Worm (Caenorhabditis elegans): ENCODE results near the gene C02B4.3.

C02B4.3 gene

DNA sequence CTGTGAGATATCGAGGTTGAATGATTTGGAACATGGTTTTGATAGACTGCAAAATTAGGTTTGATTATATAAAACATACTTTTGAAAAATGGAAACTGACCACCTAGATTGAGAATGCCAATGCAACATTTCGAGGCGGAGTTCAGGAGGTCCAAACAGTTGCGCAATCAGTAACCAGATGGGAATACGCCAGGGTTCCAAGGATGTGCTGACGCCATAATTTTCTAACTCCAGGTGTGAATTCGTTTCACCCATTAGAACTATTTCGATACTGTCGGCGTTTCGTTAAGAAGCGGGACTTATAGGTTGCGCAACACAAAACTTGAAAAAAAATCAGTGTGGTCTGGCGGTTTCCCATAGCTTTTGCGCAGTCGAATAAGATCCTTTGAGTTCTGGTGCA is at the start of gene C02B4.3:
Gene C02B4.3, minus strand, starts transcription at position 34 of the 400 bp plus-strand sequence.
- TF ChIP-seq him-1 (tag; optimal IDR thresholded peaks at IDR 0.05) = no peak
- TF ChIP-seq W03F9.2 (tag; optimal IDR thresholded peaks at IDR 0.05) = no peak
- no peak for TF ChIP-seq dao-5 (tag; optimal IDR thresholded peaks at IDR 0.05)

- TF ChIP-seq dao-5 (tag; optimal IDR thresholded peaks at IDR 0.05) (no peak), him-1 (tag; optimal IDR thresholded peaks at IDR 0.05) (no peak), W03F9.2 (tag; optimal IDR thresholded peaks at IDR 0.05) (no peak)
These were observed 45.1 kb upstream of the C02B4.3 start, which contains the start of gene nhr-272 for ce11 chrX:12704721-12705120. TSS of gene nhr-272 (minus strand) at chrX:12704821.

- TF ChIP-seq dao-5 (tag; optimal IDR thresholded peaks at IDR 0.05) = no peak
- no peak for TF ChIP-seq W03F9.2 (tag; optimal IDR thresholded peaks at IDR 0.05)
- no peak for TF ChIP-seq him-1 (tag; optimal IDR thresholded peaks at IDR 0.05)
These were observed 43.1 kb upstream of the C02B4.3 start for ce11 chrX:12702713-12703112.

ce11 chrX:12701963-12702362 is 42.3 kb upstream of the C02B4.3 start, which contains the start of gene nhr-214:
TSS of gene nhr-214 (minus strand) at chrX:12702063.
- TF ChIP-seq W03F9.2 (tag; optimal IDR thresholded peaks at IDR 0.05) (no peak), him-1 (tag; optimal IDR thresholded peaks at IDR 0.05) (no peak), dao-5 (tag; optimal IDR thresholded peaks at IDR 0.05) (no peak)

DNA sequence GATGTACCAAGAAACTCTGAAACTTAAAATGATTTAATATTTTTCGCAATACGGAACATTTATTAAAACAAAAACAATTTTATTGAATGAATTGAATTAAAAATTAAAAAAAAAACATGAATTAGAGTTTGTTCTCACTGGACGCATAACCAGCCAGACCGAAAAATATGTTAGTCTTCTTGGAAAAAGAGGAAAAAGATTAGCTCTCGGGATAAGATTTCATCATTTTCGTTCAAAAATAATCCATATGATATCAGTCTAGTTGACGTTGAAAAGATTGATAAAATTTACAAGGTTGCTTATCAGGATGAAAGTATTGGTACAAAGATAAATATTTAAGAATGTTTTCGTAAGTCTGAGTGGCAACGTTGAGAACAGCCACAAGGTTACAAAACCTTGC is 40.8 kb upstream of the C02B4.3 start, which contains the start of gene nhr-26:
Gene nhr-26, minus strand, starts transcription at position 10 of the 400 bp plus-strand sequence.
- TF ChIP-seq dao-5 (tag; optimal IDR thresholded peaks at IDR 0.05) (no peak), him-1 (tag; optimal IDR thresholded peaks at IDR 0.05) (no peak), W03F9.2 (tag; optimal IDR thresholded peaks at IDR 0.05) (no peak)

DNA sequence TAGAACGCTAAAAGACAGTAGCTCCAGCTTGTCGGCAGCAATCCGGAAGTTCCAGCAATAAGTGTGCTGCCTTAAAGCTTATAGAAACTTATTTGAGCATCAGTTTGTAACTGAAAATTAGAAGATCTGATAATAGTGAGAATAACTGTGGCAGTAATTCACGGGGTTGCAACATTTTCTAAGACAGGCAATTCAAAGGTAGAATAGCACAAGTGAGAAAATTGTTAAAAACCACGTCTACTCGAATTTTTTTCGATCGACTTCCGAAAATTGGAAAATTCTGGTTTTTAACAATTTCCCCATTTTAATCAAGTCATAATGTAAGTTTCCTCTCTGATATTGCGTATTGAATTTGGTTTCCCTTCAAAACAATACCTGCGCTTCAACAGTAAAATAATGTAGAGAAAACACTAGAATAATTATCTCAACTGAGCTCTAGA is 33.5 kb upstream of the C02B4.3 start:
- TF ChIP-seq W03F9.2 (tag; optimal IDR thresholded peaks at IDR 0.05) (no peak), him-1 (tag; optimal IDR thresholded peaks at IDR 0.05) (peak; percentile 13)

DNA sequence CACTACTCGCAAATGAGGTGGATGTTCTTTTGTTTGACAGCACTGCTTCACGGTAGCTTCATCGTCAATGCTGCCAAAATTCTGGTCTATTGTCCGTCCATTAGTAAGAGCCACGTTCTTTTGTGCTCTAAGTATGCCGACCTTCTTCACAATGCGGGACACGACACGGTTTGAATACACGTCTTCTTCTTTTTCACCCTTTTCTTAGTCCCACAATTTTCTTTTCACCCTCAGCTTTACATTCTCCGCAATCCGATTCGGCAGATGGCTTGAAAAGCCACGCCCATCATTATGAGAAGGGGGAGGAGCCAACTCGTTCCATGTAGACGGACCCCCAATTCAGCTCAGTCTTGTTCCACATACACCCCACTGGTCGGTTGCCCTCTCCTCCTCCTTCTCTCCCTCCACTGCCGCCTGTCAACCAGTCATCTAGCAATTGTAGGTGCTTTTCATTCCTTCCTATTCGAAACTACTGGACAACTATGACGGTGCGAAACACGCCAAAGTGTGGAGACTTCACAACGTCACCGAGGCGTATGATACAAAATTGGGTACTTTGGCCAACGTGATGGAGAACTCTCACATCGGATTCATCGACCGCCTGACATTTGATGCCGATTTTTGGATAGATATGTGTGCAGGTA is 32.2 kb upstream of the C02B4.3 start:
- TF ChIP-seq W03F9.2 (tag; optimal IDR thresholded peaks at IDR 0.05) = no peak
- TF ChIP-seq dao-5 (tag; optimal IDR thresholded peaks at IDR 0.05) = no peak
- no peak for TF ChIP-seq him-1 (tag; optimal IDR thresholded peaks at IDR 0.05)

- no peak for TF ChIP-seq dao-5 (tag; optimal IDR thresholded peaks at IDR 0.05)
These were observed 31.7 kb upstream of the C02B4.3 start, which contains the start of gene ugt-50 for ce11 chrX:12691306-12691705. TSS of gene ugt-50 (plus strand) at chrX:12691573.

DNA sequence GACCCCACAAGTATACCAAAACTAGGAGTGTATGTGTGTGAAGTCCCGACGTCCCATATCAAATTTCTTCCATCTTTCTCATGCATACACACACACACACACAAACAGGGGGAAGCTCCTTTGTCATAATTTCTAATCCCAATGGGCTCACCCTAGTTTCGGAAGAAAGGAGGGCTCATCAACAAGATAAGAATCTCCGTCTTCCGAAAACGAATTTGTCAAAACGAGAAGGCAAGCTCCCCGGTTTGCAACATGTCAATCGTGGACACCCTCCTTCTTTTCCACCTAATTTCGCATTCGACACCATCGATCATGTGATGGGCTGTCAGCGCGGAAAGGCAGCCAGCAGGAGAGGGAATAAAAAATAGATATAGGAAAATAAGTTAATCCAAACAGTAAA is 30.7 kb upstream of the C02B4.3 start:
- no peak for TF ChIP-seq him-1 (tag; optimal IDR thresholded peaks at IDR 0.05)
- no peak for TF ChIP-seq W03F9.2 (tag; optimal IDR thresholded peaks at IDR 0.05)
- no peak for TF ChIP-seq dao-5 (tag; optimal IDR thresholded peaks at IDR 0.05)

DNA sequence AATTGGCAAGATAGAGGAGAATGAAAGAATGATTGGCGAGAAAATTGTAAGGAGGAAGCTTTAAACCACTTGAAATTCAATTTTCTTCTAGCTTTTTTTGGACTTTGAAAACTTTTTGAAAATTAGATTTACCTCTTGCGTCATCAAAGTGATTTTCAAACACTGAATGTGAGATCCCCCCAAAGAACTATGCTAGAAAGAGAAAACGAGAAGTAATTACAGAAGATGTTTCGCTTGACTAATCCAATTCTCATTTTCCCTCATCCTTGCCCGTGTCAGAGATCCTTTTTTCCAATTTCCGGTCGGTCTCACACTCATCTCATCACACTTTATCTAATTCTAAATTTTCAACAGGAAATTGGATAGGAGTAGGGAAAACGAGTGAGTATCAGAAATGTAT is 30.2 kb upstream of the C02B4.3 start:
- no peak for TF ChIP-seq dao-5 (tag; optimal IDR thresholded peaks at IDR 0.05)
- no peak for TF ChIP-seq him-1 (tag; optimal IDR thresholded peaks at IDR 0.05)
- no peak for TF ChIP-seq W03F9.2 (tag; optimal IDR thresholded peaks at IDR 0.05)

DNA sequence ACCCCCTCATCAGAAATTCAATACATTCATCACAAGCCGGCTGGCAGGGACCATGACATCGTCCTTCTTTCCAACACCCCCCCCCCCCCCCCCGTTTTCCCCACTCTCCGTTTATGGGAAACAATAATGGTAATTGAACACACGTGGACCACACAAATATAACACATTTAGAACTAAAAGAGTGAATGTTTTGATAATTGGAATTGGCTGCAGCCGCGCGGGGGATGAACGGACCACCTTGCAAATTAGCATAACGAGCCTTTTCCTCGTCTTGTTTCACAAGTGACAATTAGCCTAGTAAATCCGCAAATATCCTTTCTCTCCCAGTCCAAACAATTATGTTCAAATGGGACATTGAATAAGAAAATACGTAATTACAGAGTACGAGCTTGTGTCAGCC is 29.0 kb upstream of the C02B4.3 start:
- no peak for TF ChIP-seq dao-5 (tag; optimal IDR thresholded peaks at IDR 0.05)

ce11 chrX:12687482-12687881 is 27.8 kb upstream of the C02B4.3 start:
- TF ChIP-seq him-1 (tag; optimal IDR thresholded peaks at IDR 0.05) = no peak
- TF ChIP-seq dao-5 (tag; optimal IDR thresholded peaks at IDR 0.05) = no peak
- TF ChIP-seq W03F9.2 (tag; optimal IDR thresholded peaks at IDR 0.05) = no peak

- TF ChIP-seq W03F9.2 (tag; optimal IDR thresholded peaks at IDR 0.05) (no peak), dao-5 (tag; optimal IDR thresholded peaks at IDR 0.05) (no peak), him-1 (tag; optimal IDR thresholded peaks at IDR 0.05) (no peak)
These were observed 20.0 kb upstream of the C02B4.3 start for ce11 chrX:12679603-12680002.

- TF ChIP-seq W03F9.2 (tag; optimal IDR thresholded peaks at IDR 0.05) (no peak), him-1 (tag; optimal IDR thresholded peaks at IDR 0.05) (no peak), dao-5 (tag; optimal IDR thresholded peaks at IDR 0.05) (no peak)
These were observed 18.9 kb upstream of the C02B4.3 start, which contains the start of gene adt-1 for ce11 chrX:12678532-12678931. TSS of gene adt-1 (plus strand) at chrX:12678832.

- TF ChIP-seq dao-5 (tag; optimal IDR thresholded peaks at IDR 0.05) (no peak), W03F9.2 (tag; optimal IDR thresholded peaks at IDR 0.05) (no peak), him-1 (tag; optimal IDR thresholded peaks at IDR 0.05) (no peak)
These were observed 17.5 kb upstream of the C02B4.3 start for ce11 chrX:12677113-12677512.
